Fruit fly (Drosophila melanogaster): Measurements from ENCODE around the gene mtd.

Gene mtd

dm6 chr3R:5316790-5317189, 33.5 kb downstream of the mtd start:
- TF ChIP-seq Ets96B (tag; optimal IDR thresholded peaks at IDR 0.05) = no peak
- peak; percentile 55 for TF ChIP-seq Eip78C (GFP tag)
- peak; percentile 34 for TF ChIP-seq CG6276 (GFP tag; optimal IDR thresholded peaks at IDR 0.05)
- no peak for TF ChIP-seq spab (GFP tag; optimal IDR thresholded peaks at IDR 0.05)
- TF ChIP-seq CG11762 (GFP tag; optimal IDR thresholded peaks at IDR 0.05; ENCODE audit: insufficient read depth) = no peak
- TF ChIP-seq fd85E (GFP tag; optimal IDR thresholded peaks at IDR 0.05) = no peak
- TF ChIP-seq CG15336 (GFP tag; IDR thresholded peaks at IDR 0.05) = no peak
- no peak for TF ChIP-seq Sox15 (GFP tag; optimal IDR thresholded peaks at IDR 0.05)
- TF ChIP-seq svp (GFP tag) = peak; percentile 87
- TF ChIP-seq Ets21C (GFP tag; optimal IDR thresholded peaks at IDR 0.05) = no peak
- TF ChIP-seq fd59A (GFP tag; optimal IDR thresholded peaks at IDR 0.05) = no peak
- TF ChIP-seq Sox102F (GFP tag; optimal IDR thresholded peaks at IDR 0.05) = no peak
- no peak for TF ChIP-seq CG4318 (GFP tag; optimal IDR thresholded peaks at IDR 0.05)
- no peak for TF ChIP-seq CG11902 (GFP tag; optimal IDR thresholded peaks at IDR 0.05)
- TF ChIP-seq CG8632 (GFP tag; optimal IDR thresholded peaks at IDR 0.05) = no peak
- TF ChIP-seq fkh (GFP tag; optimal IDR thresholded peaks at IDR 0.05) = no peak
- TF ChIP-seq lz (GFP tag; optimal IDR thresholded peaks at IDR 0.05) = no peak
- TF ChIP-seq CG6163 (GFP tag; IDR thresholded peaks at IDR 0.05) = no peak
- no peak for TF ChIP-seq Blimp-1 (GFP tag; optimal IDR thresholded peaks at IDR 0.05)
- TF ChIP-seq CG11294 (GFP tag; IDR thresholded peaks at IDR 0.05) = no peak
- TF ChIP-seq Eip75B (GFP tag; optimal IDR thresholded peaks at IDR 0.05) = no peak
- TF ChIP-seq eg (GFP tag; IDR thresholded peaks at IDR 0.05) = 0 out of 3 replicates have a peak, but pooled peaks have one; percentile 40
- no peak for TF ChIP-seq CG34406 (GFP tag; optimal IDR thresholded peaks at IDR 0.05)

- TF ChIP-seq cyc (GFP tag; optimal IDR thresholded peaks at IDR 0.05) (no peak), svp (GFP tag) (peak; percentile 27), Smox (GFP tag; optimal IDR thresholded peaks at IDR 0.05) (no peak), CG1621 (tag; optimal IDR thresholded peaks at IDR 0.05) (peak; percentile 45), eg (GFP tag; IDR thresholded peaks at IDR 0.05) (no peak), Sox102F (GFP tag; optimal IDR thresholded peaks at IDR 0.05) (no peak), lz (GFP tag; optimal IDR thresholded peaks at IDR 0.05) (no peak), CG8119 (GFP tag; IDR thresholded peaks at IDR 0.05) (peak; percentile 24; the same call in 1 of the 3 replicates), Hr4 (GFP tag; optimal IDR thresholded peaks at IDR 0.05) (no peak), Gug (GFP tag; IDR thresholded peaks at IDR 0.05) (no peak), ss (GFP tag; optimal IDR thresholded peaks at IDR 0.05) (no peak), Eip78C (GFP tag) (peak; percentile 53), Lpt (GFP tag; optimal IDR thresholded peaks at IDR 0.05) (no peak), vri (GFP tag; optimal IDR thresholded peaks at IDR 0.05) (no peak), CG9139 (GFP tag; optimal IDR thresholded peaks at IDR 0.05) (no peak), topi (GFP tag; optimal IDR thresholded peaks at IDR 0.05) (no peak), CG8632 (GFP tag; optimal IDR thresholded peaks at IDR 0.05) (peak; percentile 5), salr (GFP tag; optimal IDR thresholded peaks at IDR 0.05) (peak in 1 of 2 experiments; percentile 11)
Measured at dm6 chr3R:5315871-5316270, 34.4 kb downstream of the mtd start.

dm6 chr3R:5315050-5315643, 35.1 kb downstream of the mtd start:
- peak in 1 of 2 experiments; percentile 54 for TF ChIP-seq ss (GFP tag; optimal IDR thresholded peaks at IDR 0.05)
- peak; percentile 19 for TF ChIP-seq dsx (GFP tag; optimal IDR thresholded peaks at IDR 0.05; ENCODE audit: poor library complexity, severe bottlenecking)
- no peak for TF ChIP-seq eg (GFP tag; IDR thresholded peaks at IDR 0.05)

dm6 chr3R:5310250-5310649, 40.0 kb downstream of the mtd start:
- TF ChIP-seq CG10669 (GFP tag; optimal IDR thresholded peaks at IDR 0.05) (no peak), Blimp-1 (GFP tag; optimal IDR thresholded peaks at IDR 0.05) (no peak), CG16779 (tag; optimal IDR thresholded peaks at IDR 0.05) (no peak), esn (GFP tag; optimal IDR thresholded peaks at IDR 0.05) (no peak), CG34406 (GFP tag; optimal IDR thresholded peaks at IDR 0.05) (no peak)
